Worm (Caenorhabditis elegans): Measurements from ENCODE around the gene C05D11.5.

DNA sequence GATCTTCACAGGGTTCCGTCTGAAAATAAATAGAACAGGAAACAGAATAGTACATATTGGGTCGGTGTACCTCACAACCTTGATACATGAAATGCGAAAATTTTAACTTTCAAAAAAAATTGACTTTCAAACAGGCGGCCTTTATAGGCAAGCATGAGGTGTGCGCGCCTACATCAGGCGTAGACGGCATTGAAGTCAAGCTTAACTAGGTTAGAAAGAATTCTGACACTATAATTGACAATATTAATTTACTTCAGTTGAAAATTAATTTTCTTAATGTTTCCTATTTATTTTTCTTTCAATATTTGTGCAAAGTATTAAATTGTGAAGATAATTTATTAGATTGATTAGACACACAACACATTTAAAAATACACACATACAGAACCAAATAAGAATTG lies at the start of gene C05D11.5:
- TF ChIP-seq skn-1 (tag; optimal IDR thresholded peaks at IDR 0.05): no peak
- TF ChIP-seq snpc-4 (tag; optimal IDR thresholded peaks at IDR 0.05): no peak
- TF ChIP-seq elt-1 (tag; optimal IDR thresholded peaks at IDR 0.05): no peak
- TF ChIP-seq fos-1 (tag; optimal IDR thresholded peaks at IDR 0.05): no peak
- TF ChIP-seq sea-2 (GFP tag; optimal IDR thresholded peaks at IDR 0.05): no peak
- no peak for TF ChIP-seq unc-62 (GFP tag; optimal IDR thresholded peaks at IDR 0.05)
- no peak for TF ChIP-seq ceh-82 (tag; optimal IDR thresholded peaks at IDR 0.05)
- no peak for TF ChIP-seq R02D3.7 (tag; optimal IDR thresholded peaks at IDR 0.05)
- TF ChIP-seq nhr-23 (tag; optimal IDR thresholded peaks at IDR 0.05): no peak
- TF ChIP-seq nhr-237 (tag; optimal IDR thresholded peaks at IDR 0.05): no peak
- TF ChIP-seq nfya-1 (tag; optimal IDR thresholded peaks at IDR 0.05; ENCODE audit: insufficient read depth): no peak
- no peak for TF ChIP-seq elt-3 (tag; optimal IDR thresholded peaks at IDR 0.05)
- no peak for TF ChIP-seq nhr-11 (tag; optimal IDR thresholded peaks at IDR 0.05)
- no peak for TF ChIP-seq hmg-11 (tag; optimal IDR thresholded peaks at IDR 0.05)

Measured in whole organism, L3 larva.